Worm (Caenorhabditis elegans): ENCODE data around the gene clec-59.
A peak's percentile ranks its signal among the peaks of the same experiment; 100 is the strongest.

Gene clec-59

ce11 chrII:10501578-10501977 is 22.3 kb upstream of the clec-59 start:
- no peak for TF ChIP-seq elt-1 (tag; optimal IDR thresholded peaks at IDR 0.05)
- peak; percentile 38 for TF ChIP-seq egl-27 (tag; optimal IDR thresholded peaks at IDR 0.05)
- TF ChIP-seq ama-1 (optimal IDR thresholded peaks at IDR 0.05), result no peak
- TF ChIP-seq lin-11 (tag; optimal IDR thresholded peaks at IDR 0.05), result no peak
- peak; percentile 51 for TF ChIP-seq zag-1 (tag; optimal IDR thresholded peaks at IDR 0.05)
- TF ChIP-seq lsy-2 (tag; optimal IDR thresholded peaks at IDR 0.05), result peak in 1 of 2 experiments; percentile 73
- peak; percentile 3 for TF ChIP-seq nhr-77 (tag; optimal IDR thresholded peaks at IDR 0.05)
- no peak for TF ChIP-seq unc-39 (tag; optimal IDR thresholded peaks at IDR 0.05)
- no peak for TF ChIP-seq mbf-1 (tag; optimal IDR thresholded peaks at IDR 0.05)
- TF ChIP-seq F13H6.1 (tag; optimal IDR thresholded peaks at IDR 0.05), result peak; percentile 89
- no peak for TF ChIP-seq unc-62 (GFP tag; optimal IDR thresholded peaks at IDR 0.05)
- TF ChIP-seq alr-1 (tag; optimal IDR thresholded peaks at IDR 0.05), result no peak
- TF ChIP-seq ZK546.5 (tag; optimal IDR thresholded peaks at IDR 0.05), result no peak
- peak; percentile 82 for TF ChIP-seq sma-9 (GFP tag; optimal IDR thresholded peaks at IDR 0.05)
- TF ChIP-seq sma-9 (tag; optimal IDR thresholded peaks at IDR 0.05), result no peak
- TF ChIP-seq ceh-16 (tag; optimal IDR thresholded peaks at IDR 0.05), result peak; percentile 44
- TF ChIP-seq ceh-82 (tag; optimal IDR thresholded peaks at IDR 0.05), result no peak
- no peak for TF ChIP-seq R02D3.7 (tag; optimal IDR thresholded peaks at IDR 0.05)
- TF ChIP-seq ztf-1 (GFP tag; conservative IDR thresholded peaks at IDR 0.05), result no peak
- peak; percentile 60 for TF ChIP-seq C34F6.9 (tag; optimal IDR thresholded peaks at IDR 0.05)
- TF ChIP-seq nhr-12 (tag; optimal IDR thresholded peaks at IDR 0.05), result no peak
- no peak for TF ChIP-seq skn-1 (tag; optimal IDR thresholded peaks at IDR 0.05)
- TF ChIP-seq nhr-21 (tag; optimal IDR thresholded peaks at IDR 0.05), result peak; percentile 75
- no peak for TF ChIP-seq dmd-4 (tag; optimal IDR thresholded peaks at IDR 0.05)
- TF ChIP-seq mab-5 (tag; optimal IDR thresholded peaks at IDR 0.05), result no peak
- no peak for TF ChIP-seq Y55F3AM.14 (GFP tag; optimal IDR thresholded peaks at IDR 0.05)
- TF ChIP-seq elt-3 (tag; optimal IDR thresholded peaks at IDR 0.05), result no peak
- TF ChIP-seq mdl-1 (tag; optimal IDR thresholded peaks at IDR 0.05), result peak; percentile 49 to 69
- TF ChIP-seq nhr-23 (tag; optimal IDR thresholded peaks at IDR 0.05), result no peak
- TF ChIP-seq ztf-11 (tag; optimal IDR thresholded peaks at IDR 0.05), result no peak
- TF ChIP-seq fos-1 (tag; optimal IDR thresholded peaks at IDR 0.05), result peak; percentile 83
- TF ChIP-seq blmp-1 (tag; optimal IDR thresholded peaks at IDR 0.05; ENCODE audit: insufficient read depth), result peak; percentile 95
- TF ChIP-seq nhr-129 (tag; optimal IDR thresholded peaks at IDR 0.05), result peak; percentile 66
- TF ChIP-seq gmeb-1 (tag; optimal IDR thresholded peaks at IDR 0.05), result no peak
- no peak for TF ChIP-seq nhr-237 (tag; optimal IDR thresholded peaks at IDR 0.05)
- peak; percentile 83 for TF ChIP-seq sem-4 (tag; optimal IDR thresholded peaks at IDR 0.05)
- peak; percentile 25 for TF ChIP-seq lin-13 (GFP tag; optimal IDR thresholded peaks at IDR 0.05)
- TF ChIP-seq snpc-4 (tag; optimal IDR thresholded peaks at IDR 0.05), result no peak
- no peak for TF ChIP-seq peb-1 (tag; optimal IDR thresholded peaks at IDR 0.05)
- TF ChIP-seq nhr-25 (tag; optimal IDR thresholded peaks at IDR 0.05), result peak; percentile 52
- TF ChIP-seq nhr-6 (tag; optimal IDR thresholded peaks at IDR 0.05), result no peak
- TF ChIP-seq ztf-4 (tag; optimal IDR thresholded peaks at IDR 0.05), result no peak
- TF ChIP-seq nhr-10 (tag; optimal IDR thresholded peaks at IDR 0.05), result no peak
- no peak for TF ChIP-seq aly-2 (tag; optimal IDR thresholded peaks at IDR 0.05)
- TF ChIP-seq lin-39 (tag; optimal IDR thresholded peaks at IDR 0.05), result no peak
- TF ChIP-seq sma-3 (GFP tag; optimal IDR thresholded peaks at IDR 0.05), result peak; percentile 59
- TF ChIP-seq crh-2 (tag; optimal IDR thresholded peaks at IDR 0.05), result peak; percentile 51
- no peak for TF ChIP-seq unc-55 (GFP tag; optimal IDR thresholded peaks at IDR 0.05)
- TF ChIP-seq nhr-11 (tag; optimal IDR thresholded peaks at IDR 0.05), result no peak

Measured in whole organism, L2 larva.